Worm (Caenorhabditis elegans) whole organism, early embryonic: ENCODE results near the gene C09H10.4.
"Not testable (repeated sequence)": the region's sequence is repeated elsewhere in the genome, so short reads cannot be mapped to it uniquely, and the experiment has no call there.

ENCODE experiments used
- B0310.2 ChIP-seq: sonication (generic microtip); optimal IDR thresholded peaks from 2 replicates; lab custom pipeline; 2016; ENCODE audit warnings: mild to moderate bottlenecking, missing genetic modification characterization, missing compliant biosample characterization
- F13C5.2 ChIP-seq: sonication (generic microtip); optimal IDR thresholded peaks from 2 replicates; lab custom pipeline; 2017; ENCODE audit warnings: mild to moderate bottlenecking, missing genetic modification characterization, inconsistent platforms, missing compliant biosample characterization
- aly-1 ChIP-seq: sonication (generic microtip); optimal IDR thresholded peaks from 2 replicates; lab custom pipeline; 2016; ENCODE audit warnings: missing genetic modification characterization, missing compliant biosample characterization
- ama-1 ChIP-seq: fragments of 150-350 bp; optimal IDR thresholded peaks from 2 replicates; lab custom pipeline; 2014
- ceh-13 ChIP-seq: fragments of 200-800 bp; sonication (Bioruptor generic); optimal IDR thresholded peaks from 2 replicates; lab custom pipeline; 2018; ENCODE audit warnings: mild to moderate bottlenecking, missing genetic modification characterization, missing compliant biosample characterization
- ceh-36 ChIP-seq: sonication (generic microtip); optimal IDR thresholded peaks from 2 replicates; lab custom pipeline; 2016; ENCODE audit warnings: missing genetic modification characterization, inconsistent platforms, missing compliant biosample characterization
- ets-7 ChIP-seq: sonication (generic microtip); optimal IDR thresholded peaks from 2 replicates; lab custom pipeline; 2016; ENCODE audit warnings: missing genotype, missing genetic modification characterization, missing compliant biosample characterization
- flt-1 ChIP-seq: fragments of 200-800 bp; sonication (Bioruptor generic); IDR thresholded peaks from 2 replicates; pipeline ENCODE4 v1.3.6; 2022; ENCODE audit warnings: missing genetic modification characterization, missing compliant biosample characterization
- hmbx-1 ChIP-seq: sonication (generic microtip); optimal IDR thresholded peaks from 2 replicates; lab custom pipeline; 2016; ENCODE audit warnings: mild to moderate bottlenecking, missing genetic modification characterization, missing compliant biosample characterization
- hmg-4 ChIP-seq: fragments of 200-800 bp; sonication (Bioruptor generic); optimal IDR thresholded peaks from 2 replicates; lab custom pipeline; 2018; ENCODE audit warnings: mild to moderate bottlenecking, missing genetic modification characterization, missing compliant biosample characterization
- hnd-1 ChIP-seq: sonication (generic microtip); optimal IDR thresholded peaks from 2 replicates; lab custom pipeline; 2016; ENCODE audit warnings: missing genetic modification characterization, missing compliant biosample characterization
- pes-1 ChIP-seq: fragments of 200-800 bp; sonication (Bioruptor generic); IDR thresholded peaks from 2 replicates; pipeline ENCODE4 v1.3.6; 2022; ENCODE audit warnings: missing genetic modification reagents, missing genetic modification characterization, missing compliant biosample characterization
- scrt-1 ChIP-seq: fragments of 200-800 bp; sonication (Bioruptor generic); IDR thresholded peaks from 2 replicates; pipeline ENCODE4 v1.3.6; 2022; ENCODE audit warnings: missing genetic modification characterization, missing compliant biosample characterization
- sea-1 ChIP-seq: fragments of 200-800 bp; sonication (Bioruptor generic); conservative IDR thresholded peaks from 2 replicates; pipeline ENCODE4 v1.3.6; 2022; ENCODE audit warnings: missing genetic modification characterization, missing compliant biosample characterization
- tbx-11 ChIP-seq: fragments of 200-800 bp; sonication (Bioruptor generic); IDR thresholded peaks from 2 replicates; pipeline ENCODE4 v1.3.6; 2022; ENCODE audit warnings: missing genetic modification characterization, missing compliant biosample characterization
- tbx-37 ChIP-seq: fragments of 200-800 bp; sonication (Bioruptor generic); conservative IDR thresholded peaks from 2 replicates; pipeline ENCODE4 v1.3.6; 2022; ENCODE audit warnings: missing genetic modification reagents, missing genetic modification characterization, missing compliant biosample characterization
- tra-4 ChIP-seq: sonication (generic microtip); optimal IDR thresholded peaks from 2 replicates; lab custom pipeline; 2017; ENCODE audit warnings: missing genetic modification characterization, missing compliant biosample characterization

Gene C09H10.4

DNA sequence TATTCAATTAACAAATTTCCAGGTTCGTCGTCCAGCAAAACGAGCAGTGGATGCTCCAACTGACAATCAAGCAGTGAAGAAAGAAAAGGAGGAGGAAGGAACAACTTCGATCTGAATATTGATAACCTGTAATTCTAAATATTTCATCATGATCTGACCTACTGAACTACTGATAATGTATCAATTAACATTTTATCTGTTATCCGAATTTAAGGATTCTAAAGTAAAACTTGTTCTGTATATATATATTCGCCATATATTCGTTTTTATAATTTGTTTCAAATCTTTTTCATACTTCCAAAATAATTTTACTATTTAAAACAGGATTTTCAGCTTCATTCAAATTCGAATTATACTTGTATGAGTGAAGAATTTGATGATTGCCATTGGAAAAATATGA is 7.9 kb downstream of the C09H10.4 start, which contains the start of gene apc-17:
Gene apc-17, plus strand, starts transcription at position 301 of the 400 bp plus-strand sequence.
- TF ChIP-seq hmbx-1 (tag; lab: Kevin White, UChicago) (no peak), F13C5.2 (tag; lab: Kevin White, UChicago) (no peak), scrt-1 (GFP tag; lab: Robert Waterston, UW) (no peak), B0310.2 (tag; lab: Kevin White, UChicago) (no peak), tbx-37 (GFP tag; lab: Robert Waterston, UW) (no peak), ceh-13 (GFP tag; lab: Kevin White, UChicago) (no peak), pes-1 (GFP tag; lab: Robert Waterston, UW) (no peak), tbx-11 (GFP tag; lab: Robert Waterston, UW) (no peak), ets-7 (tag; lab: Kevin White, UChicago) (no peak)

DNA sequence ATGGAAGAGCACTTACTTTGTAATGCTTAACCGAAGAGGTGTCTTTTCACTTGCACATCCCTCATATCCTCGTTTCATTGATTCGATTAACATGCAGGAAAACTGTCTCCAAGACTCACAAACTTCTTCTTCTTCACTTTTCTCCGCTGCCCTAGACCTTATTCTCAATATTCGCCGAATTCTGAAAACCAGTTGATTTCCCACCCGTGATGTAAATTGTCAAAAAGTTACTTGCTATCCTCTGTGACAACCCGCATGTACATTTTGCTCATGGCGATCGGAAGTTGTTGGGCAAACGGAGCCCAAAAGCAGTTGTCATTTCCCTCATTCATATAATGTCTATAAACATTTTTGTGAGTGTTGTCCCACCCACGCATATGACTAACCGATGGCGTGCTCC is 10.5 kb downstream of the C09H10.4 start:
- no peak for TF ChIP-seq aly-1 (tag; lab: Kevin White, UChicago)
- no peak for TF ChIP-seq hnd-1 (tag; lab: Kevin White, UChicago)
- TF ChIP-seq ceh-13 (GFP tag; lab: Kevin White, UChicago): no peak
- no peak for TF ChIP-seq sea-1 (GFP tag; lab: Robert Waterston, UW)
- TF ChIP-seq flt-1 (GFP tag; lab: Robert Waterston, UW): no peak
- TF ChIP-seq tbx-37 (GFP tag; lab: Robert Waterston, UW): no peak
- no peak for TF ChIP-seq B0310.2 (tag; lab: Kevin White, UChicago)
- no peak for TF ChIP-seq F13C5.2 (tag; lab: Kevin White, UChicago)
- no peak for TF ChIP-seq ceh-36
- TF ChIP-seq hmbx-1 (tag; lab: Kevin White, UChicago): no peak
- TF ChIP-seq ama-1 (lab: Kevin White, UChicago): no peak
- no peak for TF ChIP-seq tbx-11 (GFP tag; lab: Robert Waterston, UW)
- TF ChIP-seq hmg-4 (GFP tag; lab: Kevin White, UChicago): no peak
- no peak for TF ChIP-seq scrt-1 (GFP tag; lab: Robert Waterston, UW)

DNA sequence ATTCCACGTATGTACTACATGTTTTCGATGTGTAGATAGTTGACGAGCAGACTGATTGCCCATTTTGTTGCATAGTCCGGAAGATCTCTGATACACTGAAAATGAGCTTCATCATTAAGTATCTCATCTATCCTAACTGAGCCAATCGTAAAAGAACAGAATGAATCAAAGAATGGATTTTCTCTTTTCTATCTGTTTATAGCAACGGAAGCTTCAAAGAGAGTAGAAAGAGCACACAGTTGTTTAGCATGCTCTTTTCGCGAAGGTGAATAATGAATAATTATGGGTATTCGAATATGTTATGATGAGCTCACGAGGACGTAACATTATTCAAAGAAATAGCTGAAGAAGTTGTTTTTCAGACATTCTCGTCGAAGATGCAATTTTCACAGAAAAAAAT is 11.2 kb downstream of the C09H10.4 start, which contains the start of gene glb-4:
Gene glb-4, minus strand, starts transcription at position 101 of the 400 bp plus-strand sequence.
- TF ChIP-seq ets-7 (tag; lab: Kevin White, UChicago) (no peak), ceh-13 (GFP tag; lab: Kevin White, UChicago) (no peak), sea-1 (GFP tag; lab: Robert Waterston, UW) (no peak), pes-1 (GFP tag; lab: Robert Waterston, UW) (no peak), ama-1 (lab: Kevin White, UChicago) (no peak)

DNA sequence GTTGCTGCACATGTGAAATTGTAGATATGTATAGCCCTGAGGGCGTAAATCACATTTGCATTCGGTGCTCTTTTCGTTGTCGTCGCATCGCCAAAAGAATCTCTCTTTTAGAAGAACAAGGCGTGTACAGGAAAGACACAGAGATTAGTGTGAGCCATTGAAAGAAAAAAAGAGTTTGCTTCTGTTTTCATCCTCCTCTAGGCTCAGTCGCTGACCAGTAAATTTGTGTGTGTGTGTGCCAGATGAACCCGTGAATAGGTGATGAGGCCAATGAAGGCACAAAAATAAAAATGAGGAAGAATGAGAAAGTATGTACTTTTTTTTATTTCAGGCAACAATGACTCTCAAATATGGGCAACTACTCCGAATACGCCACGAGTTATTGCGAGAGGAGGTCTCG is 12.5 kb downstream of the C09H10.4 start, which contains the start of gene mat-2:
Gene mat-2, plus strand, starts transcription at position 301 of the 400 bp plus-strand sequence.
- TF ChIP-seq hnd-1 (tag; lab: Kevin White, UChicago): no peak
- TF ChIP-seq sea-1 (GFP tag; lab: Robert Waterston, UW): no peak
- TF ChIP-seq tbx-11 (GFP tag; lab: Robert Waterston, UW): no peak
- no peak for TF ChIP-seq F13C5.2 (tag; lab: Kevin White, UChicago)
- TF ChIP-seq hmbx-1 (tag; lab: Kevin White, UChicago): no peak
- TF ChIP-seq tra-4 (tag; lab: Kevin White, UChicago): no peak
- no peak for TF ChIP-seq hmg-4 (GFP tag; lab: Kevin White, UChicago)

DNA sequence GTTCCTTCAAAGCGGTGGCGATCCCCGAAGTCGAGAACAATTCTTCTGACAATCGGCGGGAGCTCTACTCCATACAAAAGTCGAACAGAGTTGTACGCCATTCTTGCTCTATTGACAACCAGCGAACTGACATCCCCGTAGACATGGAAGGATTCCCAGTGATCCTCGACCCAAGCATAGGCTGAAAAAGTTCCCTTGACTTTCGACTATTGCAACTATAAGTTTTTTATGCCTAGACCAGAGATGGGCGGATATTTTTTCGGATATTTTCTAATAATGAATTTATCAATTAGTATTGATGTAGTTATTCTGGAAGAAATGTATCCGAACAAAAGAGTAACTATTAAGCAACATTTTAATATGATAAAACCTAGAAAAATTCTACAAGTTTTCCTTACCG is 21.9 kb downstream of the C09H10.4 start, which contains the start of gene W10C6.2:
Gene W10C6.2, minus strand, starts transcription at position 101 of the 400 bp plus-strand sequence.
- not testable (repeated sequence) for TF ChIP-seq F13C5.2 (tag; lab: Kevin White, UChicago); hnd-1 (tag; lab: Kevin White, UChicago); hmg-4 (GFP tag; lab: Kevin White, UChicago)

DNA sequence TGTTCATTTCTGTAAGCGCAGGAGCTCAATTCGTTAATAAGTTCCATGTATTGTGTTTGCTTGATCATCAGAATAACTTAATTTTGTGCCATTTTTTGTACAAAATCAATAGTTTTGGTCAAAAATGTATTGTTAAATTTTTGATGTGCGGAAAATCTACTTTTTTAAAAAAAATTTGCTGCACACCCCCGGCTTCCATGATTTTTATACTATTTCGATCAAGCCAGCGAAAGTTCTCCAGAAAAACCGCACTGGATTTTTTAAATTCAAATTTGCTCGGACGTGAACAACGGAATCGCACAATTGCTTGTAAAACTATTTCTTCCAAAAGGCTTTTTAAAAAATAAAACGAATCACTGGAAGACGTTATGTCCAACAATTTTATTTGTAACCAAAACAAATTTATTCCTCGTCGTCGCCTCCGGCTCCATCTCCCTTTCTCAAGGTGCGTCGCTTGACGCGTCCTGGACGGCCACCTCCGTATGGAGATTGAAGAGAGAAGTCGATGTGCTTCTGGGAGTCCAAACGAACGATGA is 25.2 kb downstream of the C09H10.4 start:
- TF ChIP-seq ets-7 (tag; lab: Kevin White, UChicago): no peak
- TF ChIP-seq tbx-37 (GFP tag; lab: Robert Waterston, UW): no peak
- TF ChIP-seq scrt-1 (GFP tag; lab: Robert Waterston, UW): no peak
- TF ChIP-seq ceh-36: no peak
- TF ChIP-seq tra-4 (tag; lab: Kevin White, UChicago): no peak
- TF ChIP-seq hmg-4 (GFP tag; lab: Kevin White, UChicago): no peak
- no peak for TF ChIP-seq sea-1 (GFP tag; lab: Robert Waterston, UW)
- no peak for TF ChIP-seq flt-1 (GFP tag; lab: Robert Waterston, UW)
- TF ChIP-seq B0310.2 (tag; lab: Kevin White, UChicago): no peak
- TF ChIP-seq pes-1 (GFP tag; lab: Robert Waterston, UW): no peak
- TF ChIP-seq tbx-11 (GFP tag; lab: Robert Waterston, UW): no peak
- TF ChIP-seq aly-1 (tag; lab: Kevin White, UChicago): no peak

DNA sequence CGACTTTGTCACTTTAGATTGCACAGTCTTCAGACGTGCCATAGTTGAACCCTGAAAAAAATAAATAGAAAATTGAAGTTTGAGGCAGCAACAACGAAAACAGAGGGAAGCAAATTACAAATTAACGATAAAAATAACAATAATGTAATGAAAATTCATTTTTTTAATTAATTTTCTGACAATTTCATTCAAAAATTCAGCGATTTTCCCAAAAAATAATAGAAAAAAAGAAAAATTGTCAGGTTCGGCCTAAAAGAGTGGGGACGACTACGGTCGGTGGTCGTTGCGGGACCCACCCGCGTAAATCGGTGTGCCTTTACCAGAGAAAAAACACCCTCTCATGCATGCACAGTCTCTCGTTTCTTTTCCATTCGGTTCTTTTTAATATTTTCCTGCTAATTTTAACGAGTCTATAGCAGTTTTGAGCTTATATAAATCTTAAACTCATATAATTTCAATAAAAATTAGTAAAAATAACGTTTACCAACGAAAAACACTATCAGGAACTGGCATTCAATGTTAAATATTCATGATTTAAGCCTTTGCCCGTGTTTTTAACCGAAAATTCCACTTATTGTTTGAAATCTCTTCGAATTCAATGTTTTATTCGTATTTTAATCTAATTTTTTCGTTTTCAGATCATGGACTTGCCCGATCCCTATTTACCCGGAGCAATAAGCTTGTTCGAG is 26.5 kb downstream of the C09H10.4 start, which contains the start of the genes rps-9 and lsm-1:
Gene rps-9, minus strand, starts transcription at position 51 of the 689 bp plus-strand sequence.
Gene lsm-1, plus strand, starts transcription at position 639 of the 689 bp plus-strand sequence.
- TF ChIP-seq F13C5.2 (tag; lab: Kevin White, UChicago): peak; percentile 29
- TF ChIP-seq tbx-37 (GFP tag; lab: Robert Waterston, UW): no peak
